Worm (Caenorhabditis elegans): ENCODE results near the gene twk-14.

Gene twk-14

ce11 chrV:12344845-12345244, 50.7 kb downstream of the twk-14 start, which contains the start of gene F23H12.3:
Gene F23H12.3 (plus strand): TSS chrV:12345145.
- TF ChIP-seq nhr-10 (tag; optimal IDR thresholded peaks at IDR 0.05): no peak
- no peak for TF ChIP-seq ztf-4 (tag; optimal IDR thresholded peaks at IDR 0.05)
- TF ChIP-seq unc-55 (GFP tag; optimal IDR thresholded peaks at IDR 0.05): no peak
- TF ChIP-seq ztf-1 (GFP tag; conservative IDR thresholded peaks at IDR 0.05): no peak
- no peak for TF ChIP-seq nhr-11 (tag; optimal IDR thresholded peaks at IDR 0.05)
- no peak for TF ChIP-seq lin-11 (tag; optimal IDR thresholded peaks at IDR 0.05)
- TF ChIP-seq ama-1 (optimal IDR thresholded peaks at IDR 0.05): no peak
- no peak for TF ChIP-seq F13H6.1 (tag; optimal IDR thresholded peaks at IDR 0.05)

DNA sequence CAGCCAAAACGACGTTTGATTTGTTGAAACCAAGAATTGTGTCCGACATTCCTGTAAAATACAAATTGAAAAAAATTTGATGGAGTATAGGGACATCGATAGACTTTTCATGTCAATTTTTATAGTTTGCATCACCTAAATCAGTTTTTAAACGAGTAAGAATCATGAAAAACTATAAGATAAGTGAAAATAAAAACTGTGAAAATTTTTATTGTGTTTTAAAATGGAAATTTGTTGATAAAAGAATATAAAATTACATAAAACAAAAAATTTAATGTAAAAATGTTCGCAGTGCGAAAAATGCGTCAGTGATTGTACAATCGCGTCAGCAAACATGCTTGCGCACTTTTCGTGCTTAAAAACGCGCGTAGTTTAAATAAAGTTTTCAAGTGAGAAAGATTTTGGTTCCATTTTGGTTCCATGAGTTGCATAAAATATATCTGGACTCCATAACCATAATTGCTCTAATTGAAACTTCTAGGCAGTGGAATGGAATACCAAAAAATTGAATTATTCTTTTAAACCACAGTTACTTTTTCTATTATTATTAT, 52.0 kb downstream of the twk-14 start, which contains the start of gene tomm-20:
TSS of gene tomm-20 (minus strand) at position 51 of the 551 bp plus-strand sequence.
- peak; percentile 39 for TF ChIP-seq zag-1 (tag; optimal IDR thresholded peaks at IDR 0.05)
- TF ChIP-seq unc-39 (tag; optimal IDR thresholded peaks at IDR 0.05): no peak
- TF ChIP-seq fos-1 (tag; optimal IDR thresholded peaks at IDR 0.05): peak; percentile 68
- peak; percentile 26 for TF ChIP-seq blmp-1 (tag; optimal IDR thresholded peaks at IDR 0.05; ENCODE audit: insufficient read depth)
- TF ChIP-seq mdl-1 (tag; optimal IDR thresholded peaks at IDR 0.05): peak in 1 of 2 experiments; percentile 62
- peak; percentile 75 for TF ChIP-seq lin-11 (tag; optimal IDR thresholded peaks at IDR 0.05)
- TF ChIP-seq unc-55 (GFP tag; optimal IDR thresholded peaks at IDR 0.05): peak; percentile 98
- TF ChIP-seq lsy-2 (tag; optimal IDR thresholded peaks at IDR 0.05): peak; percentile 91 to 97
- peak; percentile 70 for TF ChIP-seq R02D3.7 (tag; optimal IDR thresholded peaks at IDR 0.05)
- TF ChIP-seq crh-2 (tag; optimal IDR thresholded peaks at IDR 0.05): peak; percentile 97
- no peak for TF ChIP-seq nhr-12 (tag; optimal IDR thresholded peaks at IDR 0.05)
- TF ChIP-seq skn-1 (tag; optimal IDR thresholded peaks at IDR 0.05): peak; percentile 48
- TF ChIP-seq mab-5 (tag; optimal IDR thresholded peaks at IDR 0.05): peak; percentile 91
- TF ChIP-seq ama-1 (optimal IDR thresholded peaks at IDR 0.05): peak; percentile 73
- TF ChIP-seq lin-39 (tag; optimal IDR thresholded peaks at IDR 0.05): no peak
- TF ChIP-seq ztf-4 (tag; optimal IDR thresholded peaks at IDR 0.05): peak; percentile 61
- TF ChIP-seq snpc-4 (tag; optimal IDR thresholded peaks at IDR 0.05): peak; percentile 85
- peak; percentile 95 for TF ChIP-seq nhr-25 (tag; optimal IDR thresholded peaks at IDR 0.05)
- TF ChIP-seq gmeb-1 (tag; optimal IDR thresholded peaks at IDR 0.05): peak; percentile 99
- peak; percentile 90 for TF ChIP-seq F13H6.1 (tag; optimal IDR thresholded peaks at IDR 0.05)
- peak; percentile 55 for TF ChIP-seq ceh-16 (tag; optimal IDR thresholded peaks at IDR 0.05)
- TF ChIP-seq peb-1 (tag; optimal IDR thresholded peaks at IDR 0.05): no peak
- TF ChIP-seq sem-4 (tag; optimal IDR thresholded peaks at IDR 0.05): peak; percentile 96
- TF ChIP-seq elt-3 (tag; optimal IDR thresholded peaks at IDR 0.05): no peak
- TF ChIP-seq elt-1 (tag; optimal IDR thresholded peaks at IDR 0.05): no peak
- peak; percentile 82 for TF ChIP-seq nhr-129 (tag; optimal IDR thresholded peaks at IDR 0.05)
- peak; percentile 53 for TF ChIP-seq nhr-77 (tag; optimal IDR thresholded peaks at IDR 0.05)
- TF ChIP-seq nhr-11 (tag; optimal IDR thresholded peaks at IDR 0.05): no peak
- peak; percentile 94 for TF ChIP-seq sma-3 (GFP tag; optimal IDR thresholded peaks at IDR 0.05)
- peak; percentile 56 for TF ChIP-seq dmd-4 (tag; optimal IDR thresholded peaks at IDR 0.05)
- TF ChIP-seq mbf-1 (tag; optimal IDR thresholded peaks at IDR 0.05): peak; percentile 44
- TF ChIP-seq Y55F3AM.14 (GFP tag; optimal IDR thresholded peaks at IDR 0.05): peak; percentile 16
- no peak for TF ChIP-seq aly-2 (tag; optimal IDR thresholded peaks at IDR 0.05)
- TF ChIP-seq ZK546.5 (tag; optimal IDR thresholded peaks at IDR 0.05): peak; percentile 51
- peak; percentile 89 for TF ChIP-seq egl-27 (tag; optimal IDR thresholded peaks at IDR 0.05)
- peak; percentile 90 for TF ChIP-seq nhr-21 (tag; optimal IDR thresholded peaks at IDR 0.05)
- peak; percentile 97 for TF ChIP-seq C34F6.9 (tag; optimal IDR thresholded peaks at IDR 0.05)
- peak; percentile 98 for TF ChIP-seq sma-9 (GFP tag; optimal IDR thresholded peaks at IDR 0.05)
- no peak for TF ChIP-seq sma-9 (tag; optimal IDR thresholded peaks at IDR 0.05)
- TF ChIP-seq nhr-237 (tag; optimal IDR thresholded peaks at IDR 0.05): peak; percentile 65
- peak; percentile 60 for TF ChIP-seq unc-62 (GFP tag; optimal IDR thresholded peaks at IDR 0.05)
- TF ChIP-seq lin-13 (GFP tag; optimal IDR thresholded peaks at IDR 0.05): peak; percentile 92

Measured in whole organism, L2 larva.